Worm (Caenorhabditis elegans): Measurements from ENCODE around the gene F23D12.1.

Gene F23D12.1

ce11 chrX:14428052-14428451 is at the start of gene F23D12.1:
Gene F23D12.1, minus strand, starts transcription at chrX:14428152.
- TF ChIP-seq nhr-84 (tag; optimal IDR thresholded peaks at IDR 0.05), result no peak

DNA sequence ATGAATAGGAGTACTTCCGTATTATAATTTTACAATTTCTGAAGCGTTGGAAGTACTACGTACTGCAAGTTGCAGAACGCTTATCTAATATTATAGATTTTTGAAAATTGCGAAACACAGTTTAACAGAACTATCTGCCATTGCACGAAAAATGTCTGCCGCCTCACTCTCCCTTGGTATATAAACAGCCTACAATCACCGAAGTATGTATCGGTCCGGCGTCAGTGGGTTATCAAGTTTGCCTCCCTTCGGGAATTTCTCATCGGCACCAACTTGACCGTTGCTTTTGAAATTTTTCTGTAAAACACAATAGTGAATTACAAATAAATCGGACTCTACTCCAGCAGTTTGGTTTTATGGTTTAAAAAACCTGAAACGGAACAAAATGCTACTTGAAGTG is 49.4 kb upstream of the F23D12.1 start:
- TF ChIP-seq mab-9 (GFP tag; IDR thresholded peaks at IDR 0.05) (no peak), lsy-2 (tag; optimal IDR thresholded peaks at IDR 0.05) (no peak), grh-1 (GFP tag; IDR thresholded peaks at IDR 0.05) (no peak), F16B12.6 (tag; optimal IDR thresholded peaks at IDR 0.05) (no peak), lin-39 (tag; optimal IDR thresholded peaks at IDR 0.05) (no peak), unc-62 (GFP tag; optimal IDR thresholded peaks at IDR 0.05) (no peak), skn-1 (tag; optimal IDR thresholded peaks at IDR 0.05) (peak; percentile 2), ztf-11 (tag; optimal IDR thresholded peaks at IDR 0.05) (no peak), nhr-19 (GFP tag; conservative IDR thresholded peaks at IDR 0.05) (0 out of 2 replicates have a peak, but pooled peaks have one; percentile 7), sptf-1 (tag; optimal IDR thresholded peaks at IDR 0.05) (no peak), elt-2 (tag; optimal IDR thresholded peaks at IDR 0.05) (peak; percentile 35), mdl-1 (tag; optimal IDR thresholded peaks at IDR 0.05) (no peak), unc-30 (tag; optimal IDR thresholded peaks at IDR 0.05) (no peak), nhr-90 (tag; optimal IDR thresholded peaks at IDR 0.05; ENCODE audit: poor library complexity) (no peak), isw-1 (GFP tag; IDR thresholded peaks at IDR 0.05) (no peak), nhr-47 (tag; optimal IDR thresholded peaks at IDR 0.05) (peak; percentile 18), mep-1 (tag; optimal IDR thresholded peaks at IDR 0.05) (no peak), nhr-20 (tag; optimal IDR thresholded peaks at IDR 0.05) (peak; percentile 0), hpl-2 (GFP tag; optimal IDR thresholded peaks at IDR 0.05) (no peak), irx-1 (tag; optimal IDR thresholded peaks at IDR 0.05) (no peak), unc-98 (GFP tag; IDR thresholded peaks at IDR 0.05) (no peak), lin-15B (tag; optimal IDR thresholded peaks at IDR 0.05) (no peak), elt-3 (tag; optimal IDR thresholded peaks at IDR 0.05) (no peak), snpc-4 (tag; optimal IDR thresholded peaks at IDR 0.05) (peak; percentile 95), alr-1 (tag; optimal IDR thresholded peaks at IDR 0.05; ENCODE audit: borderline replicate concordance) (no peak)

DNA sequence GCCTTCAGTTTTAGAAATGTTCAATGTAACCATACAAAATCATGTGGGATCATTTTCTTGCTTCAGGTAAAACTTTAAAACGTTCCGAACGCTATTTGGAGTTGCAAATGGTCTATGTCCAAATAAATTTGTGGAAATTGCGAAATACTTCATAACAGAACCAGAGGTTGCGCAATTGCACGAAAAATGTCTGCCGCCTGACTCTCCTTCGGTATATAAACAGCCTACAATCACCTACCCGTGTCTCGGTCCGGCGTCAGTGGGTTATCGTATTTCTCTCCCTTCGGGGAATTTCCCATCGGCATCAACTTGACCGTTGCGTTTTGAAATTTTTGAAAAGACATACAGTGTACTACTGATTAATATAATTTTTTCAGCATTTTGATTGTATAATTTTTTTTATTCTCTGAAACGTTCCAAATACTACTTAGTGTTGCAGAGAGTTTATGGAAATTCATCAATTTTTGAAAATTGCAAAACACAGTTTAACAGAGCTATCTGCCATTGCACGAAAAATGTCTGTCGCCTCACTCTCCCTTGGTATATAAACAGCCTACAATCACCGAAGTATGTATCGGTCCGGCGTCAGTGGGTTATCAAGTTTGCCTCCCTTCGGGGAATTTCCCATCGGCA is 48.8 kb upstream of the F23D12.1 start:
- TF ChIP-seq fkh-10 (GFP tag; optimal IDR thresholded peaks at IDR 0.05) (no peak), nhr-12 (tag; optimal IDR thresholded peaks at IDR 0.05) (no peak), sox-4 (tag; optimal IDR thresholded peaks at IDR 0.05) (no peak), snpc-4 (tag; optimal IDR thresholded peaks at IDR 0.05) (peak; percentile 98), grh-1 (GFP tag; IDR thresholded peaks at IDR 0.05) (peak; percentile 45; the same call in 1 of the 2 replicates), Y116A8C.19 (tag; optimal IDR thresholded peaks at IDR 0.05; ENCODE audit: borderline replicate concordance) (no peak), nhr-11 (tag; optimal IDR thresholded peaks at IDR 0.05) (no peak), efl-3 (GFP tag; optimal IDR thresholded peaks at IDR 0.05) (no peak), ztf-11 (tag; optimal IDR thresholded peaks at IDR 0.05) (no peak), nhr-20 (tag; optimal IDR thresholded peaks at IDR 0.05) (peak; percentile 71), dpl-1 (GFP tag; optimal IDR thresholded peaks at IDR 0.05) (peak in 2 of 3 experiments; percentile 15 to 30), lin-14 (GFP tag; optimal IDR thresholded peaks at IDR 0.05) (no peak), alr-1 (tag; optimal IDR thresholded peaks at IDR 0.05; ENCODE audit: borderline replicate concordance) (no peak), hpl-2 (GFP tag; optimal IDR thresholded peaks at IDR 0.05) (no peak), nhr-47 (tag; optimal IDR thresholded peaks at IDR 0.05) (peak; percentile 71), ets-5 (GFP tag; IDR thresholded peaks at IDR 0.05) (no peak), pqm-1 (tag; optimal IDR thresholded peaks at IDR 0.05) (no peak), C16A3.4 (tag; optimal IDR thresholded peaks at IDR 0.05) (peak; percentile 65), fkh-8 (tag; optimal IDR thresholded peaks at IDR 0.05) (no peak), tbx-2 (tag; optimal IDR thresholded peaks at IDR 0.05) (peak; percentile 46), ceh-8 (GFP tag; optimal IDR thresholded peaks at IDR 0.05) (no peak), lin-15B (tag; optimal IDR thresholded peaks at IDR 0.05) (no peak), fos-1 (tag; optimal IDR thresholded peaks at IDR 0.05) (no peak), unc-130 (tag; optimal IDR thresholded peaks at IDR 0.05) (peak; percentile 7), ceh-82 (tag; optimal IDR thresholded peaks at IDR 0.05) (peak; percentile 38 to 57 (median 46)), xbp-1 (tag; optimal IDR thresholded peaks at IDR 0.05) (no peak), unc-30 (tag; optimal IDR thresholded peaks at IDR 0.05) (no peak), ama-1 (optimal IDR thresholded peaks at IDR 0.05) (no peak), nhr-19 (GFP tag; conservative IDR thresholded peaks at IDR 0.05) (peak; percentile 71), mab-9 (GFP tag; IDR thresholded peaks at IDR 0.05) (no peak), aha-1 (tag; optimal IDR thresholded peaks at IDR 0.05) (no peak), dsc-1 (tag; optimal IDR thresholded peaks at IDR 0.05) (no peak), ceh-63 (GFP tag; optimal IDR thresholded peaks at IDR 0.05) (no peak)

All from whole organism, L1 larva.